Worm (Caenorhabditis elegans): ENCODE data around the gene Y7A5A.8.

Y7A5A.8 gene

ce11 chrX:15865868-15866555, 43.7 kb downstream of the Y7A5A.8 start, which contains the start of the genes csb-1 and F53H4.4 (continued):
- TF ChIP-seq zag-1 (tag; optimal IDR thresholded peaks at IDR 0.05) = no peak

- TF ChIP-seq fos-1 (tag; optimal IDR thresholded peaks at IDR 0.05) = no peak
- peak; percentile 2 for TF ChIP-seq nhr-43 (tag; optimal IDR thresholded peaks at IDR 0.05; ENCODE audit: poor library complexity, severe bottlenecking)
These were observed 47.3 kb downstream of the Y7A5A.8 start for ce11 chrX:15869589-15869988.

Data from whole organism, L3 larva.